Worm (Caenorhabditis elegans) whole organism, mixed stage, embryonic: ENCODE results near the gene srh-62.

Experiments used
- M03D4.4 ChIP-seq: sonication (generic microtip); optimal IDR thresholded peaks from 2 replicates; lab custom pipeline; 2017; ENCODE audit warnings: mild to moderate bottlenecking, missing genetic modification characterization, missing compliant biosample characterization
- bed-3 ChIP-seq: fragments of 200-800 bp; sonication (Bioruptor generic); optimal IDR thresholded peaks from 3 replicates; lab custom pipeline; 2018; ENCODE audit warnings: mild to moderate bottlenecking, missing genetic modification characterization, moderate library complexity, missing compliant biosample characterization
- blmp-1 ChIP-seq: fragments of 150-350 bp; optimal IDR thresholded peaks from 2 replicates; lab custom pipeline; 2014; ENCODE audit warnings: missing biosample characterization, missing genetic modification characterization
- ceh-39 ChIP-seq: fragments of 150-350 bp; optimal IDR thresholded peaks from 2 replicates; lab custom pipeline; 2014; ENCODE audit warnings: missing biosample characterization, missing genetic modification characterization
- ceh-43 ChIP-seq: fragments of 200-800 bp; sonication (Bioruptor generic); optimal IDR thresholded peaks from 2 replicates; lab custom pipeline; 2018; ENCODE audit warnings: mild to moderate bottlenecking, missing genetic modification characterization, moderate library complexity, missing compliant biosample characterization
- ceh-83 ChIP-seq: fragments of 200-800 bp; sonication (Bioruptor generic); optimal IDR thresholded peaks from 2 replicates; lab custom pipeline; 2018; ENCODE audit warnings: mild to moderate bottlenecking, missing genetic modification characterization, missing compliant biosample characterization
- cnd-1 ChIP-seq: fragments of 200-800 bp; sonication (Bioruptor generic); optimal IDR thresholded peaks from 2 replicates; lab custom pipeline; 2018; ENCODE audit warnings: mild to moderate bottlenecking, missing genetic modification characterization, missing compliant biosample characterization
- drap-1 ChIP-seq: fragments of 200-800 bp; sonication (Bioruptor generic); optimal IDR thresholded peaks from 3 replicates; lab custom pipeline; 2018; ENCODE audit warnings: mild to moderate bottlenecking, missing genetic modification characterization, missing compliant biosample characterization
- elt-1 ChIP-seq: sonication (generic microtip); optimal IDR thresholded peaks from 2 replicates; lab custom pipeline; 2017; ENCODE audit warnings: missing genetic modification characterization, mild to moderate bottlenecking, missing compliant biosample characterization, antibody characterized with exemption, moderate library complexity, borderline replicate concordance; ENCODE audit not compliant: insufficient read depth
- elt-3 ChIP-seq: fragments of 150-350 bp; optimal IDR thresholded peaks from 2 replicates; lab custom pipeline; 2014; ENCODE audit warnings: missing biosample characterization, missing genetic modification characterization
- flh-1 ChIP-seq: fragments of 200-800 bp; sonication (Bioruptor generic); optimal IDR thresholded peaks from 2 replicates; lab custom pipeline; 2018; ENCODE audit warnings: mild to moderate bottlenecking, missing genetic modification characterization, moderate library complexity, missing compliant biosample characterization
- ham-2 ChIP-seq: fragments of 200-800 bp; sonication (Bioruptor generic); optimal IDR thresholded peaks from 2 replicates; lab custom pipeline; 2018; ENCODE audit warnings: mild to moderate bottlenecking, missing genetic modification characterization, missing compliant biosample characterization
- lin-13 ChIP-seq: fragments of 150-350 bp; optimal IDR thresholded peaks from 2 replicates; lab custom pipeline; 2014; ENCODE audit warnings: missing biosample characterization, missing genetic modification characterization
- lin-32 ChIP-seq: fragments of 200-800 bp; sonication (Bioruptor generic); optimal IDR thresholded peaks from 2 replicates; lab custom pipeline; 2018; ENCODE audit warnings: mild to moderate bottlenecking, missing genetic modification characterization, missing compliant biosample characterization
- lsy-2 ChIP-seq: fragments of 150-350 bp; optimal IDR thresholded peaks from 2 replicates; lab custom pipeline; 2014; ENCODE audit warnings: missing biosample characterization, missing genetic modification characterization
- mab-5 ChIP-seq: fragments of 150-350 bp; optimal IDR thresholded peaks from 2 replicates; lab custom pipeline; 2014; ENCODE audit warnings: missing biosample characterization, missing genetic modification characterization
- mep-1 ChIP-seq: fragments of 150-350 bp; optimal IDR thresholded peaks from 2 replicates; lab custom pipeline; 2017; ENCODE audit warnings: missing biosample characterization, missing genetic modification reagents, missing genetic modification characterization, inconsistent platforms
- mls-2 ChIP-seq: sonication (generic microtip); optimal IDR thresholded peaks from 2 replicates; lab custom pipeline; 2016; ENCODE audit warnings: mild to moderate bottlenecking, missing genetic modification characterization, moderate library complexity, missing compliant biosample characterization
- nhr-12 ChIP-seq: fragments of 150-350 bp; optimal IDR thresholded peaks from 2 replicates; lab custom pipeline; 2014; ENCODE audit warnings: missing biosample characterization, missing genetic modification characterization
- nhr-2 ChIP-seq: fragments of 150-350 bp; optimal IDR thresholded peaks from 2 replicates; lab custom pipeline; 2014; ENCODE audit warnings: missing biosample characterization, missing genetic modification characterization
- nhr-237 ChIP-seq: fragments of 150-350 bp; optimal IDR thresholded peaks from 2 replicates; lab custom pipeline; 2014; ENCODE audit warnings: missing biosample characterization, missing genetic modification characterization
- nhr-28 ChIP-seq: fragments of 150-350 bp; optimal IDR thresholded peaks from 2 replicates; lab custom pipeline; 2014; ENCODE audit warnings: missing biosample characterization, missing genetic modification characterization
- nhr-76 ChIP-seq: sonication (generic microtip); optimal IDR thresholded peaks from 2 replicates; lab custom pipeline; 2017; ENCODE audit warnings: missing biosample characterization, missing genetic modification characterization
- pha-4 ChIP-seq: fragments of 150-350 bp; optimal IDR thresholded peaks from 2 replicates; lab custom pipeline; 2018; ENCODE audit warnings: missing biosample characterization, missing genetic modification reagents, missing genetic modification characterization
- sem-2 ChIP-seq: fragments of 200-800 bp; sonication (Bioruptor generic); optimal IDR thresholded peaks from 2 replicates; lab custom pipeline; 2018; ENCODE audit warnings: mild to moderate bottlenecking, missing genetic modification characterization, missing compliant biosample characterization
- snpc-4 ChIP-seq: fragments of 150-350 bp; optimal IDR thresholded peaks from 2 replicates; lab custom pipeline; 2014; ENCODE audit warnings: missing biosample characterization, missing genetic modification characterization
- sptf-1 ChIP-seq: sonication (generic microtip); optimal IDR thresholded peaks from 2 replicates; lab custom pipeline; 2017; ENCODE audit warnings: mild to moderate bottlenecking, missing genetic modification characterization, moderate library complexity, missing compliant biosample characterization
- unc-120 ChIP-seq: sonication (generic microtip); optimal IDR thresholded peaks from 2 replicates; lab custom pipeline; 2017; ENCODE audit warnings: missing genetic modification characterization, missing compliant biosample characterization; ENCODE audit not compliant: poor library complexity, severe bottlenecking
- unc-62 ChIP-seq: fragments of 150-350 bp; optimal IDR thresholded peaks from 2 replicates; lab custom pipeline; 2014; ENCODE audit warnings: missing biosample characterization, missing genetic modification reagents, missing genetic modification characterization
- zip-8 ChIP-seq: fragments of 150-350 bp; optimal IDR thresholded peaks from 2 replicates; lab custom pipeline; 2014; ENCODE audit warnings: missing biosample characterization, missing genetic modification characterization
- ztf-11 ChIP-seq: fragments of 150-350 bp; optimal IDR thresholded peaks from 2 replicates; lab custom pipeline; 2014; ENCODE audit warnings: missing biosample characterization, missing genetic modification characterization

Gene srh-62

DNA sequence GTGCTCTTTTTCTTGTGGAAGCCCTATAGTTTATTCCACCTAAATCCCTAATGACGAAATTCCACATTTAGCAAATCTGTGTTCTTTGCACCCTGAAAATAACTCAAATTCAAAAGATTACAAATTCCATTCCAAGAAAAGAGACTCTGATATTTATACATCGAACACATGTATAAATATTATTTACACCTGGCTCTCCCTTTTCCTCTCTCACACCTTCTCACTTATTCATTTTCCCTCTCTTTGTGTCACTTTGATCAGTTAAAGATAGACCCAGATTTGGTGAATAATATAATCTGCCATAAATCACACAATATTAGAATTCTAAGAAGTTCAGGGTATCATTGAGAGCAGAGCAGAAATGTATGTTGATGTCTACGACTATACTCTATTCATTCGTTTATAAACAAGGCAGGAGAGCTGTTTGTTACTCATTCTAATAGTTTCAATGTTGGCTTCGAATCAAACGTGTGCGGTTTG, 10.7 kb downstream of the srh-62 start, which contains the start of gene nhr-254:
Gene nhr-254 (plus strand): TSS at position 430 of the 480 bp plus-strand sequence.
- TF ChIP-seq nhr-2 (tag; lab: Kevin White, UChicago) = no peak
- no peak for TF ChIP-seq lin-32 (GFP tag; lab: Kevin White, UChicago)
- TF ChIP-seq nhr-76 (tag; lab: Kevin White, UChicago) = no peak
- no peak for TF ChIP-seq snpc-4 (tag; lab: Kevin White, UChicago)
- TF ChIP-seq, all 35 proteins: peak for 0

DNA sequence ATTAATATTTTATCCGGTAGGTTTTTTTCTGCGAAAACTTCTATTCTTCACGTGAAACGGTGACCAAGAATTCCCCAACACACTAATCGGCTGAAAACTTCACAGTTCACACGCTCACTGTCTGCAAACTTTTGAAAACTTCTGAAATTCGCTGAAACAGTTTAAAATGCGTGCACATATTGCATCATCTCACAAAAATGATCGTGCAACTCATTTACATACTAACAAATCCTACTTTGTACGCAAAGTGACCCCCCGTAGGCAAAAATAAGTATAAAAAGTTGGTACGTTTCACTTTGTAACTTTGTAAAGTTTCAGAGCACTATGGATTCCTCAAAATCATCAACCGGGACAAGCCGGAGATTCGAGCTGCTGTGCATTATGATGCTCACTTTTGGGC, 14.5 kb downstream of the srh-62 start, which contains the start of gene ZK6.6:
Gene ZK6.6 (plus strand): TSS at position 301 of the 400 bp plus-strand sequence.
- TF ChIP-seq mep-1 (tag; lab: Kevin White, UChicago) = no peak
- TF ChIP-seq zip-8 (tag; lab: Kevin White, UChicago) = no peak
- TF ChIP-seq sptf-1 (tag; lab: Kevin White, UChicago) = no peak
- no peak for TF ChIP-seq nhr-2 (tag; lab: Kevin White, UChicago)
- TF ChIP-seq sem-2 = no peak
- no peak for TF ChIP-seq ceh-83
- no peak for TF ChIP-seq M03D4.4 (tag; lab: Kevin White, UChicago)
- no peak for TF ChIP-seq mab-5 (tag; lab: Kevin White, UChicago)
- TF ChIP-seq lsy-2 (tag; lab: Kevin White, UChicago) = no peak
- no peak for TF ChIP-seq elt-1 (tag; lab: Kevin White, UChicago)
- TF ChIP-seq lin-13 (tag; lab: Kevin White, UChicago) = no peak
- TF ChIP-seq mls-2 = no peak

DNA sequence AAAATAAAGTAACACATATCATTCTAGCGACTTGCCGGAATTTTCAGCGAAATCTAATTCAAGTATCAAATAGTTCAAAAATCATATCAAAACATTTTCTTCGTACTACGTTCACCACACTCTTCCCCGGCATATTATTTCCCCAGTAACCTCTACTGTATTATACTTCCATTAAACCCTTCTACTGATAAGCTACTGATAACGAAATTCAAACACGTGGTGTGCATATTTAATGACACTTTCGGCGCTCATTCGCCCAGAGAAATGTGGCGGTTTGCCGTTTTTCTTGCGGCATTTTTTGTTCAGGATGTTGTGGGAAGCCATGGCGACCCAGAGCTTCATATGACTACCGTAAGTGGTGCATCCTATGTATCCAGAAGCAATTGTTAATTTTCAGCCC, 17.4 kb downstream of the srh-62 start, which contains the start of gene lipl-5:
Gene lipl-5 (plus strand): TSS at position 259 of the 400 bp plus-strand sequence.
- TF ChIP-seq M03D4.4 (tag; lab: Kevin White, UChicago) = no peak
- TF ChIP-seq ceh-83 = no peak
- TF ChIP-seq blmp-1 (tag; lab: Kevin White, UChicago) = no peak
- no peak for TF ChIP-seq ham-2 (GFP tag; lab: Kevin White, UChicago)
- TF ChIP-seq sem-2 = no peak
- TF ChIP-seq zip-8 (tag; lab: Kevin White, UChicago) = no peak
- no peak for TF ChIP-seq mab-5 (tag; lab: Kevin White, UChicago)
- TF ChIP-seq elt-3 (tag; lab: Kevin White, UChicago) = no peak
- TF ChIP-seq mls-2 = no peak
- TF ChIP-seq mep-1 (tag; lab: Kevin White, UChicago) = no peak
- no peak for TF ChIP-seq lin-32 (GFP tag; lab: Kevin White, UChicago)
- TF ChIP-seq bed-3 (GFP tag; lab: Kevin White, UChicago) = no peak
- no peak for TF ChIP-seq ztf-11 (tag; lab: Kevin White, UChicago)
- no peak for TF ChIP-seq ceh-43 (GFP tag; lab: Kevin White, UChicago)
- no peak for TF ChIP-seq pha-4
- no peak for TF ChIP-seq nhr-28 (tag; lab: Kevin White, UChicago)
- TF ChIP-seq drap-1 = no peak
- no peak for TF ChIP-seq flh-1 (GFP tag; lab: Kevin White, UChicago)
- no peak for TF ChIP-seq unc-120 (tag; lab: Kevin White, UChicago)

DNA sequence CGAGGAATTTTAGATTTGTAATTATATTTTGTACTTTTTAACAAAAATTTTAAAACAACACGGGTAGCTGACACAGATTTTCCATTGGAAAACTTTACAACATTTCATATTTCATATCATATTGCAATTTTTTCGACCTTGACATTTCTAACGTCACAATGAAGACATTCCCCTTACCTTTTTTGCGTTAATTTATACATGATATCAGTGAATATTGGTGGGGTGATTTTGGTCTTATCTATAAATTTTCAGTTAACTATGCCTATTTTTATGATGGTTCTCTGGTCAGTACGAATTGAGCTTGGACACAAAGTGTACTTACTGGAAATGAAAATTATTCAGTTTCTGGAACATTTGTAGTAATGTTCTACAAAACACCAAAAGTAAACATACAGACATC, 18.4 kb downstream of the srh-62 start:
- no peak for TF ChIP-seq unc-62 (GFP tag; lab: Kevin White, UChicago)
- TF ChIP-seq bed-3 (GFP tag; lab: Kevin White, UChicago) = no peak
- TF ChIP-seq unc-120 (tag; lab: Kevin White, UChicago) = no peak
- TF ChIP-seq nhr-28 (tag; lab: Kevin White, UChicago) = no peak
- TF ChIP-seq flh-1 (GFP tag; lab: Kevin White, UChicago) = no peak
- no peak for TF ChIP-seq M03D4.4 (tag; lab: Kevin White, UChicago)
- no peak for TF ChIP-seq ceh-43 (GFP tag; lab: Kevin White, UChicago)
- TF ChIP-seq mls-2 = no peak
- TF ChIP-seq ceh-39 (tag; lab: Kevin White, UChicago) = no peak
- no peak for TF ChIP-seq pha-4
- TF ChIP-seq sptf-1 (tag; lab: Kevin White, UChicago) = no peak
- no peak for TF ChIP-seq nhr-237
- no peak for TF ChIP-seq snpc-4 (tag; lab: Kevin White, UChicago)
- TF ChIP-seq elt-3 (tag; lab: Kevin White, UChicago) = no peak
- TF ChIP-seq cnd-1 = no peak
- TF ChIP-seq ham-2 (GFP tag; lab: Kevin White, UChicago) = no peak
- no peak for TF ChIP-seq ztf-11 (tag; lab: Kevin White, UChicago)
- TF ChIP-seq nhr-12 (tag; lab: Kevin White, UChicago) = no peak
